Worm (Caenorhabditis elegans): Measurements from ENCODE around the gene Y49A3A.4.

DNA sequence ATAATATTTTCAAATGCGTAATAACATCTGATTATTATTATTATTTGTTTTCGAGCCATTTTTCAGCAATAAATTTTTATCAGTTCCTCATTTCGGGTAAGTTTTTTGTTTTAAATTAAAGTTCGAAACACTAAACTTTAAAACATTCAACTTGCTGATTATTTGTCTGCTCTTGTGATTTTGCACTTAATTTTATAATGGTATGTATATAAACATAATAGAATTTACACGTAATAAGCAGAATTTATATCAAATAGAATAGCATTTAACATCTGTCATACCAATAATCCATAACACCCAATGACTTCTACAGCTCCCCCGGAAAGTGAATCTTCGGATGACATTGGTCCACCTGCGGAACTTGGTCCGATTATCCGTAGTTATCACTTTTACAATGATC, 25.6 kb downstream of the Y49A3A.4 start, which contains the start of gene srm-4:
- TF ChIP-seq pha-4 (tag; optimal IDR thresholded peaks at IDR 0.05), result no peak
- TF ChIP-seq eor-1 (tag; optimal IDR thresholded peaks at IDR 0.05), result no peak
- no peak for TF ChIP-seq R02D3.7 (tag; optimal IDR thresholded peaks at IDR 0.05)
- TF ChIP-seq mdl-1 (tag; optimal IDR thresholded peaks at IDR 0.05), result no peak
- no peak for TF ChIP-seq lin-15B (tag; optimal IDR thresholded peaks at IDR 0.05)
- no peak for TF ChIP-seq elt-1 (tag; optimal IDR thresholded peaks at IDR 0.05)
- no peak for TF ChIP-seq nhr-237 (tag; optimal IDR thresholded peaks at IDR 0.05)
- TF ChIP-seq zag-1 (tag; optimal IDR thresholded peaks at IDR 0.05), result no peak
- no peak for TF ChIP-seq unc-62 (GFP tag; optimal IDR thresholded peaks at IDR 0.05)
